Fruit fly (Drosophila melanogaster) whole organism, prepupa: ENCODE results near the gene CG13992.

Experiments used
- Blimp-1 ChIP-seq: fragments of 200-800 bp; sonication (Bioruptor generic); optimal IDR thresholded peaks from 3 replicates; lab custom pipeline; 2017; ENCODE audit warnings: missing biosample characterization, missing genetic modification characterization, mild to moderate bottlenecking, moderate library complexity, missing genetic modification reagents
- CG15336 ChIP-seq: fragments of 200-800 bp; sonication (Bioruptor generic); IDR thresholded peaks from 2 replicates; pipeline ENCODE4 v1.3.6; 2022; ENCODE audit warnings: missing biosample characterization, missing genetic modification characterization
- CG16779 ChIP-seq: fragments of 200-800 bp; sonication (Bioruptor generic); optimal IDR thresholded peaks from 3 replicates; lab custom pipeline; 2017; ENCODE audit warnings: missing biosample characterization, mild to moderate bottlenecking, missing genetic modification characterization
- CG6276 ChIP-seq: fragments of 200-800 bp; sonication (Bioruptor generic); optimal IDR thresholded peaks from 2 replicates; lab custom pipeline; 2017; ENCODE audit warnings: missing biosample characterization, mild to moderate bottlenecking, missing genetic modification characterization
- Eip78C ChIP-seq: fragments of 200-800 bp; sonication (Bioruptor generic); peaks from one replicate; lab custom pipeline; 2016; ENCODE audit warnings: missing biosample characterization, missing genetic modification characterization
- Lpt ChIP-seq: fragments of 200-800 bp; sonication (Bioruptor generic); optimal IDR thresholded peaks from 3 replicates; lab custom pipeline; 2016; ENCODE audit warnings: missing biosample characterization, missing genetic modification characterization
- Met ChIP-seq: fragments of 200-800 bp; sonication (Bioruptor generic); optimal IDR thresholded peaks from 3 replicates; lab custom pipeline; 2016; ENCODE audit warnings: missing biosample characterization, missing genetic modification characterization
- OdsH ChIP-seq: fragments of 200-800 bp; sonication (Bioruptor generic); optimal IDR thresholded peaks from 3 replicates; lab custom pipeline; 2016; ENCODE audit warnings: missing biosample characterization, missing genetic modification characterization
- acj6 ChIP-seq: fragments of 200-800 bp; sonication (Bioruptor generic); optimal IDR thresholded peaks from 3 replicates; lab custom pipeline; 2016; ENCODE audit warnings: missing biosample characterization, missing genetic modification characterization
- fkh ChIP-seq: fragments of 200-800 bp; sonication (Bioruptor generic); optimal IDR thresholded peaks from 3 replicates; lab custom pipeline; 2017; ENCODE audit warnings: missing biosample characterization, mild to moderate bottlenecking, missing genetic modification characterization, moderate library complexity
- spab ChIP-seq: fragments of 200-800 bp; sonication (Bioruptor generic); optimal IDR thresholded peaks from 2 replicates; lab custom pipeline; 2017; ENCODE audit warnings: missing biosample characterization, mild to moderate bottlenecking, missing genetic modification characterization, missing genetic modification reagents

- TF ChIP-seq Met (GFP tag; lab: Kevin White, UChicago) (no peak), Blimp-1 (GFP tag; lab: Kevin White, UChicago) (no peak), fkh (GFP tag; lab: Kevin White, UChicago) (no peak), CG15336 (GFP tag; lab: Robert Waterston, UW) (no peak), Lpt (GFP tag; lab: Kevin White, UChicago) (no peak), acj6 (GFP tag; lab: Kevin White, UChicago) (no peak), CG16779 (tag; lab: Kevin White, UChicago) (no peak), spab (no peak), CG6276 (GFP tag; lab: Kevin White, UChicago) (no peak), Eip78C (GFP tag; lab: Kevin White, UChicago) (no peak), OdsH (no peak)
Measured at dm6 chr2L:6012303-6013070, 44.9 kb upstream of the CG13992 start, which contains the start of gene CG9098.
